Worm (Caenorhabditis elegans) whole organism, late embryonic: ENCODE data around the gene R08D7.7.

Experiments
- C38D4.7 ChIP-seq: fragments of 200-800 bp; sonication (Bioruptor generic); optimal IDR thresholded peaks from 2 replicates; lab custom pipeline; 2018; ENCODE audit warnings: mild to moderate bottlenecking, missing genetic modification characterization, moderate library complexity, missing compliant biosample characterization
- F13H6.1 ChIP-seq: sonication (generic microtip); optimal IDR thresholded peaks from 2 replicates; lab custom pipeline; 2016; ENCODE audit warnings: missing genetic modification characterization, missing compliant biosample characterization
- K02D7.2 ChIP-seq: sonication (generic microtip); optimal IDR thresholded peaks from 2 replicates; lab custom pipeline; 2017; ENCODE audit warnings: mild to moderate bottlenecking, missing genetic modification characterization, missing compliant biosample characterization
- ahr-1 ChIP-seq: sonication (generic microtip); optimal IDR thresholded peaks from 2 replicates; lab custom pipeline; 2016; ENCODE audit warnings: missing genetic modification characterization, missing compliant biosample characterization
- ama-1 ChIP-seq: fragments of 150-350 bp; optimal IDR thresholded peaks from 2 replicates; lab custom pipeline; 2014
- ceh-14 ChIP-seq: sonication (generic microtip); optimal IDR thresholded peaks from 2 replicates; lab custom pipeline; 2016; ENCODE audit warnings: missing genotype, missing genetic modification characterization, missing compliant biosample characterization
- ceh-30 ChIP-seq: fragments of 150-350 bp; optimal IDR thresholded peaks from 2 replicates; lab custom pipeline; 2014; ENCODE audit warnings: missing biosample characterization, missing genetic modification characterization
- ceh-48 ChIP-seq: sonication (generic microtip); optimal IDR thresholded peaks from 2 replicates; lab custom pipeline; 2016; ENCODE audit warnings: missing genetic modification characterization, inconsistent platforms, missing compliant biosample characterization
- ceh-9 ChIP-seq: sonication (generic microtip); optimal IDR thresholded peaks from 2 replicates; lab custom pipeline; 2016; ENCODE audit warnings: mild to moderate bottlenecking, missing genetic modification characterization, inconsistent platforms, missing compliant biosample characterization
- dmd-4 ChIP-seq: sonication (generic microtip); optimal IDR thresholded peaks from 2 replicates; lab custom pipeline; 2016; ENCODE audit warnings: borderline replicate concordance, missing genetic modification characterization, missing compliant biosample characterization
- eyg-1 ChIP-seq: sonication (generic microtip); optimal IDR thresholded peaks from 2 replicates; lab custom pipeline; 2016; ENCODE audit warnings: missing genotype, missing genetic modification characterization, missing compliant biosample characterization
- fax-1 ChIP-seq: sonication (generic microtip); optimal IDR thresholded peaks from 2 replicates; lab custom pipeline; 2016; ENCODE audit warnings: missing genotype, missing genetic modification characterization, missing compliant biosample characterization
- fkh-6 ChIP-seq: sonication (generic microtip); optimal IDR thresholded peaks from 2 replicates; lab custom pipeline; 2016; ENCODE audit warnings: missing genetic modification characterization, missing compliant biosample characterization
- gmeb-2 ChIP-seq: sonication (generic microtip); optimal IDR thresholded peaks from 2 replicates; lab custom pipeline; 2016; ENCODE audit warnings: missing genetic modification characterization, inconsistent platforms, missing compliant biosample characterization
- hlh-13 ChIP-seq: fragments of 200-800 bp; sonication (Bioruptor generic); optimal IDR thresholded peaks from 2 replicates; lab custom pipeline; 2018; ENCODE audit warnings: mild to moderate bottlenecking, missing genetic modification characterization, missing compliant biosample characterization
- hlh-15 ChIP-seq: sonication (generic microtip); optimal IDR thresholded peaks from 2 replicates; lab custom pipeline; 2016; ENCODE audit warnings: missing genetic modification characterization, missing compliant biosample characterization
- hlh-30 ChIP-seq: sonication (generic microtip); optimal IDR thresholded peaks from 2 replicates; lab custom pipeline; 2017; ENCODE audit warnings: antibody characterized with exemption, missing genetic modification characterization, missing compliant biosample characterization; ENCODE audit not compliant: insufficient read depth
- hlh-6 ChIP-seq: sonication (generic microtip); optimal IDR thresholded peaks from 2 replicates; lab custom pipeline; 2016; ENCODE audit warnings: missing genotype, missing genetic modification characterization, missing compliant biosample characterization
- hlh-8 ChIP-seq: sonication (generic microtip); optimal IDR thresholded peaks from 2 replicates; lab custom pipeline; 2016; ENCODE audit warnings: missing genotype, missing genetic modification characterization, missing compliant biosample characterization
- madf-2 ChIP-seq: sonication (generic microtip); optimal IDR thresholded peaks from 2 replicates; lab custom pipeline; 2017; ENCODE audit warnings: missing genetic modification characterization, missing compliant biosample characterization
- mec-3 ChIP-seq: sonication (generic microtip); optimal IDR thresholded peaks from 2 replicates; lab custom pipeline; 2016; ENCODE audit warnings: borderline replicate concordance, missing genetic modification characterization, missing compliant biosample characterization
- nfya-1 ChIP-seq: sonication (generic microtip); optimal IDR thresholded peaks from 2 replicates; lab custom pipeline; 2017; ENCODE audit warnings: missing genetic modification characterization, mild to moderate bottlenecking, missing compliant biosample characterization, antibody characterized with exemption, moderate library complexity
- nhr-11 ChIP-seq: fragments of 150-350 bp; optimal IDR thresholded peaks from 2 replicates; lab custom pipeline; 2014; ENCODE audit warnings: missing biosample characterization, missing genetic modification characterization
- nhr-232 ChIP-seq: sonication (generic microtip); optimal IDR thresholded peaks from 2 replicates; lab custom pipeline; 2016; ENCODE audit warnings: missing genetic modification characterization, missing compliant biosample characterization
- npax-4 ChIP-seq: sonication (generic microtip); optimal IDR thresholded peaks from 2 replicates; lab custom pipeline; 2016; ENCODE audit warnings: missing genetic modification characterization, missing compliant biosample characterization
- odd-2 ChIP-seq: sonication (generic microtip); optimal IDR thresholded peaks from 2 replicates; lab custom pipeline; 2017; ENCODE audit warnings: antibody characterized with exemption, mild to moderate bottlenecking, missing genetic modification characterization, missing compliant biosample characterization
- pag-3 ChIP-seq: sonication (generic microtip); optimal IDR thresholded peaks from 2 replicates; lab custom pipeline; 2016; ENCODE audit warnings: missing compliant biosample characterization, missing genetic modification characterization, borderline replicate concordance
- pha-4 ChIP-seq: fragments of 150-350 bp; optimal IDR thresholded peaks from 2 replicates; lab custom pipeline; 2018; ENCODE audit warnings: missing biosample characterization, missing genetic modification reagents, missing genetic modification characterization
- pros-1 ChIP-seq: fragments of 150-350 bp; optimal IDR thresholded peaks from 2 replicates; lab custom pipeline; 2014; ENCODE audit warnings: missing biosample characterization, missing genetic modification reagents, missing genetic modification characterization
- ref-2 ChIP-seq: sonication (generic microtip); optimal IDR thresholded peaks from 2 replicates; lab custom pipeline; 2016; ENCODE audit warnings: missing genetic modification characterization, missing compliant biosample characterization
- rnt-1 ChIP-seq: sonication (generic microtip); optimal IDR thresholded peaks from 2 replicates; lab custom pipeline; 2016; ENCODE audit warnings: missing genetic modification characterization, missing compliant biosample characterization
- syd-9 ChIP-seq: sonication (generic microtip); optimal IDR thresholded peaks from 2 replicates; lab custom pipeline; 2016; ENCODE audit warnings: mild to moderate bottlenecking, missing genetic modification characterization, moderate library complexity, missing compliant biosample characterization
- tbx-2 ChIP-seq: sonication (generic microtip); optimal IDR thresholded peaks from 2 replicates; lab custom pipeline; 2016; ENCODE audit warnings: missing genetic modification characterization, missing compliant biosample characterization
- unc-3 ChIP-seq, 2 experiments: fragments of 200-800 bp in 1 of 2; sonication (Bioruptor generic) in 1 of 2; sonication (generic microtip) in 1 of 2; conservative IDR thresholded peaks in 1 of 2; optimal IDR thresholded peaks in 1 of 2; 2 replicates each; pipeline versions ENCODE4 v1.3.6 to Lab custom; 2016 to 2022; ENCODE audit warnings: missing compliant biosample characterization in 2 of 2, missing genetic modification characterization in 2 of 2, missing genetic modification reagents in 1 of 2
- unc-42 ChIP-seq: sonication (generic microtip); optimal IDR thresholded peaks from 2 replicates; lab custom pipeline; 2016; ENCODE audit warnings: missing genotype, missing genetic modification characterization, missing compliant biosample characterization
- unc-55 ChIP-seq: sonication (generic microtip); optimal IDR thresholded peaks from 2 replicates; lab custom pipeline; 2017; ENCODE audit warnings: missing biosample characterization, missing genetic modification reagents, missing genetic modification characterization
- unc-86 ChIP-seq: sonication (generic microtip); optimal IDR thresholded peaks from 2 replicates; lab custom pipeline; 2016; ENCODE audit warnings: missing genetic modification characterization, missing compliant biosample characterization
- zip-5 ChIP-seq: sonication (generic microtip); optimal IDR thresholded peaks from 2 replicates; lab custom pipeline; 2016; ENCODE audit warnings: missing genetic modification characterization, missing compliant biosample characterization

R08D7.7 gene

ce11 chrIII:8999508-8999907 lies 9.7 kb downstream of the R08D7.7 start, which contains the start of gene F59B2.3:
TSS of gene F59B2.3 (minus strand) at chrIII:8999766.
- TF ChIP-seq ref-2 (tag; lab: Kevin White, UChicago) (no peak), gmeb-2 (tag; lab: Kevin White, UChicago) (no peak), ceh-30 (tag; lab: Kevin White, UChicago) (no peak), npax-4 (tag; lab: Kevin White, UChicago) (no peak), hlh-30 (tag; lab: Kevin White, UChicago) (no peak), fkh-6 (tag; lab: Kevin White, UChicago) (no peak), ahr-1 (tag; lab: Kevin White, UChicago) (no peak), F13H6.1 (no peak), unc-3 (GFP tag; conservative IDR thresholded peaks at IDR 0.05; lab: Robert Waterston, UW) (no peak), unc-3 (tag; optimal IDR thresholded peaks at IDR 0.05; lab: Kevin White, UChicago) (no peak), tbx-2 (tag; lab: Kevin White, UChicago) (no peak)

- no peak for TF ChIP-seq hlh-15 (tag; lab: Kevin White, UChicago)
- TF ChIP-seq fax-1 (tag; lab: Kevin White, UChicago): no peak
- TF ChIP-seq zip-5 (tag; lab: Kevin White, UChicago): no peak
- no peak for TF ChIP-seq unc-3 (GFP tag; conservative IDR thresholded peaks at IDR 0.05; lab: Robert Waterston, UW)
- no peak for TF ChIP-seq unc-3 (tag; optimal IDR thresholded peaks at IDR 0.05; lab: Kevin White, UChicago)
- TF ChIP-seq ref-2 (tag; lab: Kevin White, UChicago): no peak
- TF ChIP-seq rnt-1 (tag; lab: Kevin White, UChicago): no peak
- TF ChIP-seq K02D7.2 (tag; lab: Kevin White, UChicago): no peak
- no peak for TF ChIP-seq eyg-1 (tag; lab: Kevin White, UChicago)
- TF ChIP-seq ceh-30 (tag; lab: Kevin White, UChicago): no peak
- TF ChIP-seq unc-86: no peak
- no peak for TF ChIP-seq pros-1 (tag; lab: Kevin White, UChicago)
- TF ChIP-seq nfya-1: no peak
- no peak for TF ChIP-seq mec-3 (tag; lab: Kevin White, UChicago)
- TF ChIP-seq madf-2: no peak
- no peak for TF ChIP-seq hlh-6 (tag; lab: Kevin White, UChicago)
- TF ChIP-seq gmeb-2 (tag; lab: Kevin White, UChicago): no peak
- no peak for TF ChIP-seq pha-4 (tag; lab: Kevin White, UChicago)
- TF ChIP-seq nhr-232: no peak
- no peak for TF ChIP-seq nhr-11 (tag; lab: Kevin White, UChicago)
- TF ChIP-seq hlh-8 (tag; lab: Kevin White, UChicago): no peak
- TF ChIP-seq, all 69 proteins: peak for 0
Measured at ce11 chrIII:9001491-9001890, 11.6 kb downstream of the R08D7.7 start.

ce11 chrIII:9001899-9002298 lies 12.0 kb downstream of the R08D7.7 start, which contains the start of gene rpn-6.2:
TSS of gene rpn-6.2 (minus strand) at chrIII:9001999.
- TF ChIP-seq tbx-2 (tag; lab: Kevin White, UChicago): no peak
- no peak for TF ChIP-seq ceh-14 (tag; lab: Kevin White, UChicago)
- no peak for TF ChIP-seq mec-3 (tag; lab: Kevin White, UChicago)
- TF ChIP-seq odd-2: no peak
- TF ChIP-seq unc-42 (tag; lab: Kevin White, UChicago): no peak
- no peak for TF ChIP-seq pag-3 (tag; lab: Kevin White, UChicago)
- no peak for TF ChIP-seq dmd-4 (tag; lab: Kevin White, UChicago)
- TF ChIP-seq pros-1 (tag; lab: Kevin White, UChicago): no peak
- no peak for TF ChIP-seq ceh-9 (tag; lab: Kevin White, UChicago)
- no peak for TF ChIP-seq zip-5 (tag; lab: Kevin White, UChicago)

- TF ChIP-seq hlh-13 (GFP tag; lab: Kevin White, UChicago): no peak
- TF ChIP-seq ceh-48 (tag; lab: Kevin White, UChicago): no peak
- no peak for TF ChIP-seq C38D4.7 (GFP tag; lab: Kevin White, UChicago)
- TF ChIP-seq pros-1 (tag; lab: Kevin White, UChicago): no peak
- no peak for TF ChIP-seq hlh-8 (tag; lab: Kevin White, UChicago)
- TF ChIP-seq syd-9: no peak
- TF ChIP-seq ceh-14 (tag; lab: Kevin White, UChicago): no peak
- TF ChIP-seq ama-1 (lab: Kevin White, UChicago): no peak
- TF ChIP-seq unc-55 (GFP tag; lab: Kevin White, UChicago): no peak
- TF ChIP-seq nhr-232: no peak
- no peak for TF ChIP-seq nfya-1
Measured at ce11 chrIII:9002545-9002944, 12.7 kb downstream of the R08D7.7 start, which contains the start of the genes F59B2.15 and zif-1. TSS of gene F59B2.15 (minus strand) at chrIII:9002645. TSS of gene zif-1 (plus strand) at chrIII:9002779.
